Worm (Caenorhabditis elegans) whole organism, young adult: Measurements from ENCODE around the gene gop-2.

Experiments used
- C06A6.2 ChIP-seq: fragments of 200-800 bp; sonication (Bioruptor generic); conservative IDR thresholded peaks from 2 replicates; pipeline ENCODE4 v1.3.6; 2022; ENCODE audit warnings: missing genetic modification characterization, missing compliant biosample characterization
- D2030.7 ChIP-seq: fragments of 200-800 bp; sonication (Bioruptor generic); IDR thresholded peaks from 2 replicates; pipeline ENCODE4 v1.3.6; 2022; ENCODE audit warnings: missing genetic modification reagents, missing genetic modification characterization, missing compliant biosample characterization
- F10E7.11 ChIP-seq: sonication (generic microtip); optimal IDR thresholded peaks from 2 replicates; lab custom pipeline; 2017; ENCODE audit warnings: mild to moderate bottlenecking, missing genetic modification characterization, moderate library complexity, missing compliant biosample characterization
- F22D6.2 ChIP-seq: sonication (generic microtip); optimal IDR thresholded peaks from 2 replicates; lab custom pipeline; 2016; ENCODE audit warnings: mild to moderate bottlenecking, missing genetic modification characterization, missing compliant biosample characterization
- F33H1.4 ChIP-seq: fragments of 200-800 bp; sonication (Bioruptor generic); IDR thresholded peaks from 2 replicates; pipeline ENCODE4 v1.3.6; 2022; ENCODE audit warnings: missing genetic modification reagents, missing genetic modification characterization, missing compliant biosample characterization
- F52B5.7 ChIP-seq: sonication (generic microtip); optimal IDR thresholded peaks from 2 replicates; lab custom pipeline; 2016; ENCODE audit warnings: mild to moderate bottlenecking, missing genetic modification characterization, missing compliant biosample characterization
- F57A8.1 ChIP-seq: fragments of 200-800 bp; sonication (Bioruptor generic); optimal IDR thresholded peaks from 2 replicates; lab custom pipeline; 2018; ENCODE audit warnings: mild to moderate bottlenecking, missing genetic modification characterization, moderate library complexity, missing compliant biosample characterization
- F57C9.4 ChIP-seq: sonication (generic microtip); optimal IDR thresholded peaks from 2 replicates; lab custom pipeline; 2017; ENCODE audit warnings: mild to moderate bottlenecking, missing genetic modification characterization, missing compliant biosample characterization
- K12H6.12 ChIP-seq: fragments of 200-800 bp; sonication (Bioruptor generic); optimal IDR thresholded peaks from 2 replicates; lab custom pipeline; 2018; ENCODE audit warnings: mild to moderate bottlenecking, missing genetic modification characterization, missing compliant biosample characterization
- Y53F4B.3 ChIP-seq: fragments of 200-800 bp; sonication (Bioruptor generic); IDR thresholded peaks from 2 replicates; pipeline ENCODE4 v1.3.6; 2022; ENCODE audit warnings: missing genetic modification reagents, missing genetic modification characterization, missing compliant biosample characterization
- Y56A3A.18 ChIP-seq: fragments of 200-800 bp; sonication (Bioruptor generic); IDR thresholded peaks from 2 replicates; pipeline ENCODE4 v1.3.6; 2022; ENCODE audit warnings: missing genetic modification reagents, missing genetic modification characterization, missing compliant biosample characterization
- Y95B8A.8 ChIP-seq: fragments of 200-800 bp; sonication (Bioruptor generic); IDR thresholded peaks from 2 replicates; pipeline ENCODE4 v1.3.6; 2022; ENCODE audit warnings: missing genetic modification reagents, missing genetic modification characterization, missing compliant biosample characterization
- ama-1 ChIP-seq, 3 experiments: fragments of 150-350 bp in 1 of 3; sonication (generic microtip) in 2 of 3; optimal IDR thresholded peaks; 2 replicates each; lab custom pipeline; 2014 to 2018; ENCODE audit warnings: missing biosample characterization in 2 of 3, missing genetic modification characterization in 2 of 3, missing genetic modification reagents in 2 of 3
- aptf-2 ChIP-seq: fragments of 200-800 bp; sonication (Bioruptor generic); conservative IDR thresholded peaks from 2 replicates; pipeline ENCODE4 v1.3.6; 2022; ENCODE audit warnings: missing genetic modification reagents, missing genetic modification characterization, missing compliant biosample characterization
- attf-3 ChIP-seq: fragments of 200-800 bp; sonication (Bioruptor generic); conservative IDR thresholded peaks from 2 replicates; pipeline ENCODE4 v1.3.6; 2022; ENCODE audit warnings: missing genetic modification reagents, missing genetic modification characterization, missing compliant biosample characterization
- attf-5 ChIP-seq: fragments of 200-800 bp; sonication (Bioruptor generic); optimal IDR thresholded peaks from 2 replicates; lab custom pipeline; 2018; ENCODE audit warnings: mild to moderate bottlenecking, missing genetic modification characterization, missing compliant biosample characterization
- attf-6 ChIP-seq: fragments of 200-800 bp; sonication (Bioruptor generic); IDR thresholded peaks from 2 replicates; pipeline ENCODE4 v1.3.6; 2022; ENCODE audit warnings: missing genetic modification reagents, missing genetic modification characterization, missing compliant biosample characterization
- ceh-58 ChIP-seq: fragments of 200-800 bp; sonication (Bioruptor generic); IDR thresholded peaks from 2 replicates; pipeline ENCODE4 v1.3.6; 2022; ENCODE audit warnings: missing genetic modification characterization, missing compliant biosample characterization
- chd-7 ChIP-seq: sonication (generic microtip); optimal IDR thresholded peaks from 2 replicates; lab custom pipeline; 2016; ENCODE audit warnings: mild to moderate bottlenecking, missing genetic modification characterization, moderate library complexity, missing compliant biosample characterization
- dox-1 ChIP-seq: fragments of 200-800 bp; sonication (Bioruptor generic); IDR thresholded peaks from 2 replicates; pipeline ENCODE4 v1.3.6; 2022; ENCODE audit warnings: missing genetic modification reagents, missing genetic modification characterization, missing compliant biosample characterization
- dpl-1 ChIP-seq: fragments of 150-350 bp; optimal IDR thresholded peaks from 2 replicates; lab custom pipeline; 2014; ENCODE audit warnings: missing biosample characterization, missing genetic modification reagents, missing genetic modification characterization
- efl-1 ChIP-seq: fragments of 150-350 bp; optimal IDR thresholded peaks from 2 replicates; lab custom pipeline; 2014; ENCODE audit warnings: missing biosample characterization, missing genetic modification reagents, missing genetic modification characterization
- egl-44 ChIP-seq: fragments of 200-800 bp; sonication (Bioruptor generic); IDR thresholded peaks from 2 replicates; pipeline ENCODE4 v1.3.6; 2022; ENCODE audit warnings: missing genetic modification reagents, missing genetic modification characterization, missing compliant biosample characterization
- him-1 ChIP-seq: sonication (generic microtip); optimal IDR thresholded peaks from 2 replicates; lab custom pipeline; 2016; ENCODE audit warnings: missing genotype, missing genetic modification reagents, missing genetic modification characterization, missing compliant biosample characterization
- hlh-12 ChIP-seq: sonication (generic microtip); optimal IDR thresholded peaks from 2 replicates; lab custom pipeline; 2016; ENCODE audit warnings: missing genetic modification characterization, missing compliant biosample characterization
- hlh-26 ChIP-seq: fragments of 200-800 bp; sonication (Bioruptor generic); conservative IDR thresholded peaks from 2 replicates; pipeline ENCODE4 v1.3.6; 2022; ENCODE audit warnings: missing genetic modification reagents, missing genetic modification characterization, missing compliant biosample characterization
- let-607 ChIP-seq, 2 experiments: fragments of 200-800 bp in 1 of 2; sonication (Bioruptor generic) in 1 of 2; sonication (generic microtip) in 1 of 2; optimal IDR thresholded peaks; 2 replicates each; lab custom pipeline; 2016 to 2018; ENCODE audit warnings: mild to moderate bottlenecking in 2 of 2, missing compliant biosample characterization in 2 of 2, missing genetic modification characterization in 2 of 2, moderate library complexity in 2 of 2, missing genotype in 1 of 2
- lin-35 ChIP-seq, 3 experiments: fragments of 150-350 bp in 2 of 3; sonication (generic microtip) in 1 of 3; optimal IDR thresholded peaks; 2 replicates each; lab custom pipeline; 2014 to 2018; ENCODE audit warnings: missing biosample characterization in 3 of 3, missing genetic modification characterization in 3 of 3, missing genetic modification reagents in 3 of 3
- lir-1 ChIP-seq: fragments of 200-800 bp; sonication (Bioruptor generic); conservative IDR thresholded peaks from 2 replicates; pipeline ENCODE4 v1.3.6; 2022; ENCODE audit warnings: missing genetic modification reagents, missing genetic modification characterization, missing compliant biosample characterization
- madf-10 ChIP-seq: sonication (generic microtip); optimal IDR thresholded peaks from 2 replicates; lab custom pipeline; 2016; ENCODE audit warnings: mild to moderate bottlenecking, missing genetic modification characterization, missing compliant biosample characterization
- mcd-1 ChIP-seq: fragments of 200-800 bp; sonication (Bioruptor generic); IDR thresholded peaks from 2 replicates; pipeline ENCODE4 v1.3.6; 2022; ENCODE audit warnings: missing genetic modification reagents, missing genetic modification characterization, missing compliant biosample characterization
- mel-28 ChIP-seq: sonication (generic microtip); optimal IDR thresholded peaks from 2 replicates; lab custom pipeline; 2016; ENCODE audit warnings: borderline replicate concordance, mild to moderate bottlenecking, missing genetic modification characterization, missing compliant biosample characterization
- mes-4 ChIP-seq: sonication (generic microtip); optimal IDR thresholded peaks from 2 replicates; lab custom pipeline; 2016; ENCODE audit warnings: missing genotype, missing genetic modification characterization, missing compliant biosample characterization
- nfya-1 ChIP-seq: sonication (generic microtip); optimal IDR thresholded peaks from 2 replicates; lab custom pipeline; 2017; ENCODE audit warnings: antibody characterized with exemption, missing compliant biosample characterization, missing genetic modification characterization, borderline replicate concordance; ENCODE audit not compliant: insufficient read depth
- nfya-2 ChIP-seq: fragments of 200-800 bp; sonication (Bioruptor generic); IDR thresholded peaks from 2 replicates; pipeline ENCODE4 v1.3.6; 2022; ENCODE audit warnings: missing genetic modification reagents, missing genetic modification characterization, missing compliant biosample characterization
- nhr-120 ChIP-seq: fragments of 200-800 bp; sonication (Bioruptor generic); IDR thresholded peaks from 2 replicates; pipeline ENCODE4 v1.3.6; 2022; ENCODE audit warnings: missing genetic modification characterization, missing compliant biosample characterization
- nhr-80 ChIP-seq: sonication (generic microtip); optimal IDR thresholded peaks from 2 replicates; lab custom pipeline; 2016; ENCODE audit warnings: missing genetic modification characterization, missing compliant biosample characterization
- nhr-90 ChIP-seq: sonication (generic microtip); optimal IDR thresholded peaks from 2 replicates; lab custom pipeline; 2016; ENCODE audit warnings: missing genotype, mild to moderate bottlenecking, missing genetic modification characterization, missing compliant biosample characterization
- rpc-1 ChIP-seq, 2 experiments: fragments of 150-350 bp in 1 of 2; sonication (generic microtip) in 1 of 2; optimal IDR thresholded peaks; 2 replicates each; lab custom pipeline; 2014 to 2018; ENCODE audit warnings: missing biosample characterization in 1 of 2, missing genetic modification characterization in 1 of 2, missing genetic modification reagents in 1 of 2, missing genotype in 1 of 2
- snpc-3.4 ChIP-seq: sonication (generic microtip); optimal IDR thresholded peaks from 2 replicates; lab custom pipeline; 2017; ENCODE audit warnings: missing genetic modification characterization, mild to moderate bottlenecking, missing compliant biosample characterization, antibody characterized with exemption, moderate library complexity, missing genotype, missing genetic modification reagents
- sptf-2 ChIP-seq: fragments of 200-800 bp; sonication (Bioruptor generic); optimal IDR thresholded peaks from 2 replicates; lab custom pipeline; 2018; ENCODE audit warnings: mild to moderate bottlenecking, missing genetic modification characterization, missing compliant biosample characterization
- xnd-1 ChIP-seq: sonication (generic microtip); optimal IDR thresholded peaks from 2 replicates; lab custom pipeline; 2016; ENCODE audit warnings: missing genotype, missing genetic modification reagents, missing genetic modification characterization, missing compliant biosample characterization
- zfh-2 ChIP-seq: fragments of 200-800 bp; sonication (Bioruptor generic); conservative IDR thresholded peaks from 2 replicates; pipeline ENCODE4 v1.3.6; 2022; ENCODE audit warnings: missing genetic modification reagents, missing genetic modification characterization, missing compliant biosample characterization
- zim-3 ChIP-seq: sonication (generic microtip); optimal IDR thresholded peaks from 2 replicates; lab custom pipeline; 2017; ENCODE audit warnings: mild to moderate bottlenecking, missing genetic modification characterization, moderate library complexity, missing compliant biosample characterization
- ztf-28 ChIP-seq: fragments of 200-800 bp; sonication (Bioruptor generic); IDR thresholded peaks from 2 replicates; pipeline ENCODE4 v1.3.6; 2022; ENCODE audit warnings: missing genetic modification reagents, missing genetic modification characterization, missing compliant biosample characterization
- ztf-6 ChIP-seq: fragments of 200-800 bp; sonication (Bioruptor generic); IDR thresholded peaks from 2 replicates; pipeline ENCODE4 v1.3.6; 2022; ENCODE audit warnings: missing genetic modification reagents, missing genetic modification characterization, missing compliant biosample characterization

gop-2 gene

DNA sequence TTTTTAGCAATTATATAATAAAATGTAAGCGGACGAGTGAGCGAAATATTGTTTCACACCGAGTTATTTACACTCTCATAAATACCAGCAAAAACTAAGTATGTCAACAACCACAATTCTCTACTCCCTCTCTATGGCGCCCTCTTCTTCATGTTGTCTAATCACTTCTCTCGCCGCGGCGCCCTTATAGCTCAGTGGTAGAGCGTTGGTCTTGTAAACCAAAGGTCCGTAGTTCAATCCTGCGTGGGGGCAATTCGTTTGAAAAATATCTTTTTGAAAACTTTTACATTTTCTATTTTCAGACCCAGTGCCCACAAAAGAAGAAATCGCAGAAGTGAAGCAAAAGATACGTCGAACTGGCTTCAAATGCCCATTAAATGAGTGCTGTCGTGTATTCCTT lies 46.9 kb downstream of the gop-2 start (continued):
- TF ChIP-seq xnd-1 (tag; lab: Kevin White, UChicago) (peak; percentile 18), F52B5.7 (tag; lab: Kevin White, UChicago) (peak; percentile 83), Y53F4B.3 (GFP tag; lab: Robert Waterston, UW) (no peak; the same call in 1 of the 2 replicates), F57A8.1 (GFP tag; lab: Kevin White, UChicago) (peak; percentile 69), attf-6 (peak; percentile 68; the same call in 1 of the 2 replicates), Y56A3A.18 (GFP tag; lab: Robert Waterston, UW) (peak; percentile 85), F57C9.4 (no peak), ztf-6 (GFP tag; lab: Robert Waterston, UW) (peak; percentile 88), egl-44 (GFP tag; lab: Robert Waterston, UW) (peak; percentile 87; the same call in 1 of the 2 replicates), snpc-3.4 (tag; lab: Kevin White, UChicago) (peak; percentile 80), K12H6.12 (tag; lab: Kevin White, UChicago) (peak; percentile 24), ztf-28 (GFP tag; lab: Robert Waterston, UW) (peak; percentile 83; the same call in 1 of the 2 replicates), efl-1 (GFP tag; lab: Kevin White, UChicago) (peak; percentile 11), dox-1 (GFP tag; lab: Robert Waterston, UW) (no peak; the same call in 1 of the 2 replicates), him-1 (peak; percentile 85), ama-1 (optimal IDR thresholded peaks at IDR 0.05; lab: Kevin White, UChicago) (no peak), ama-1 (GFP tag; optimal IDR thresholded peaks at IDR 0.05; lab: Kevin White, UChicago) (peak; percentile 57 to 76), nfya-1 (tag; lab: Kevin White, UChicago) (no peak), zim-3 (tag; lab: Kevin White, UChicago) (peak; percentile 78), let-607 (tag; optimal IDR thresholded peaks at IDR 0.05; lab: Kevin White, UChicago) (peak in 1 of 2 experiments; percentile 58), chd-7 (peak; percentile 74), mel-28 (no peak), nhr-120 (GFP tag; lab: Robert Waterston, UW) (peak; percentile 94), nhr-90 (peak; percentile 95), ceh-58 (GFP tag; lab: Robert Waterston, UW) (peak; percentile 91; the same call in 1 of the 2 replicates), Y95B8A.8 (GFP tag; lab: Robert Waterston, UW) (peak; percentile 80; the same call in 1 of the 2 replicates), F10E7.11 (tag; lab: Kevin White, UChicago) (peak; percentile 57), aptf-2 (peak; percentile 72; the same call in 1 of the 2 replicates), attf-3 (peak; percentile 58), nhr-80 (tag; lab: Kevin White, UChicago) (peak; percentile 30), F22D6.2 (peak; percentile 25)

DNA sequence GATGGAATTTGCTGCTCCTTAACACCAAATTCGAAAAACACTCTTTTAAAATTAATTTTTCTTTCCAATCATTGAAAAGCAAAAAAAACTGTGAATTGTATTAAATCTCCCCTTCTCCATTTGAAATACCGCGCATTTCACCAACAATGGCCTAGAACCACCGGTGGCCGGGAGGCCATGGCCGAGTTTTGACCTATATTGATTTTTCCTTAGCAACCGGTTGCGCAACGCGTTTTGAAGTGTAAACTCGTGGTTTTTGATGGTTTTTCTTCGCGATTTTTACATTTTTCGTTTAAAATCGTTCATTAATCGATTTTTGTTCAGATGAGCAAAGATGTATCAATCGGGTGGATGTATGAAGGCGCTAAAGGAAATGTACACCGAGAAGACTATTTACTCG lies 49.5 kb downstream of the gop-2 start, which contains the start of gene mog-3:
Gene mog-3 (plus strand): TSS at position 319 of the 400 bp plus-strand sequence.
- TF ChIP-seq efl-1 (GFP tag; lab: Kevin White, UChicago) (peak; percentile 63), attf-3 (no peak), sptf-2 (GFP tag; lab: Kevin White, UChicago) (peak; percentile 66), F57C9.4 (no peak), hlh-26 (GFP tag; lab: Robert Waterston, UW) (no peak), mcd-1 (GFP tag; lab: Robert Waterston, UW) (0 out of 2 replicates have a peak, but pooled peaks have one; percentile 26), D2030.7 (peak; percentile 55), attf-6 (no peak), zfh-2 (GFP tag; lab: Robert Waterston, UW) (no peak), lin-35 (GFP tag; optimal IDR thresholded peaks at IDR 0.05; lab: Kevin White, UChicago) (peak in 1 of 3 experiments; percentile 65), nhr-120 (GFP tag; lab: Robert Waterston, UW) (no peak), dox-1 (GFP tag; lab: Robert Waterston, UW) (peak; percentile 59), dpl-1 (peak; percentile 55), lir-1 (GFP tag; lab: Robert Waterston, UW) (peak; percentile 59; the same call in 1 of the 2 replicates), nhr-80 (tag; lab: Kevin White, UChicago) (no peak), ama-1 (optimal IDR thresholded peaks at IDR 0.05; lab: Kevin White, UChicago) (no peak), ama-1 (GFP tag; optimal IDR thresholded peaks at IDR 0.05; lab: Kevin White, UChicago) (no peak), attf-5 (GFP tag; lab: Kevin White, UChicago) (peak; percentile 23), chd-7 (no peak), C06A6.2 (GFP tag; lab: Robert Waterston, UW) (no peak), mes-4 (tag; lab: Kevin White, UChicago) (no peak), rpc-1 (optimal IDR thresholded peaks at IDR 0.05; lab: Kevin White, UChicago) (no peak), rpc-1 (tag; optimal IDR thresholded peaks at IDR 0.05; lab: Kevin White, UChicago) (no peak), hlh-12 (no peak), F33H1.4 (peak; percentile 24; the same call in 1 of the 2 replicates), madf-10 (no peak), nfya-2 (GFP tag; lab: Robert Waterston, UW) (no peak)
